Worm (Caenorhabditis elegans): ENCODE measurements around the gene F49F1.11.
"Not testable (repeated sequence)": the region's sequence is repeated elsewhere in the genome, so short reads cannot be mapped to it uniquely, and the experiment has no call there.

ce11 chrIV:4142986-4143385 is 1.8 kb upstream of the F49F1.11 start, which contains the start of gene F49F1.12:
- TF ChIP-seq unc-130 (GFP tag; optimal IDR thresholded peaks at IDR 0.05); unc-62 (GFP tag; optimal IDR thresholded peaks at IDR 0.05 in 1 of 2); unc-62 (tag; optimal IDR thresholded peaks at IDR 0.05); pha-4 (GFP tag; IDR thresholded peaks at IDR 0.05); pha-4 (tag; optimal IDR thresholded peaks at IDR 0.05); saeg-2 (GFP tag; IDR thresholded peaks at IDR 0.05); mxl-2 (GFP tag; conservative IDR thresholded peaks at IDR 0.05); madf-9 (GFP tag; conservative IDR thresholded peaks at IDR 0.05); lin-39 (tag; optimal IDR thresholded peaks at IDR 0.05); hlh-30 (tag; optimal IDR thresholded peaks at IDR 0.05; ENCODE audit: insufficient read depth); mdl-1 (tag; optimal IDR thresholded peaks at IDR 0.05); ceh-44 (GFP tag; IDR thresholded peaks at IDR 0.05); fos-1 (tag; optimal IDR thresholded peaks at IDR 0.05); lim-7 (GFP tag; IDR thresholded peaks at IDR 0.05); ZK546.5 (tag; optimal IDR thresholded peaks at IDR 0.05); zag-1 (tag; optimal IDR thresholded peaks at IDR 0.05): not testable (repeated sequence)

Measured in whole organism, L4 larva.